Worm (Caenorhabditis elegans): Measurements from ENCODE around the gene swsn-7.

The swsn-7 gene

ce11 chrII:8037863-8038262 lies 10.3 kb upstream of the swsn-7 start, which contains the start of gene C08B11.9:
TSS of gene C08B11.9 (minus strand) at chrII:8038169.
- no peak for TF ChIP-seq lin-13 (tag; optimal IDR thresholded peaks at IDR 0.05)
- TF ChIP-seq ces-1 (GFP tag; optimal IDR thresholded peaks at IDR 0.05), result no peak
- TF ChIP-seq nhr-2 (tag; optimal IDR thresholded peaks at IDR 0.05), result no peak
- no peak for TF ChIP-seq mls-2 (tag; optimal IDR thresholded peaks at IDR 0.05)
- no peak for TF ChIP-seq nhr-237 (tag; optimal IDR thresholded peaks at IDR 0.05)
- no peak for TF ChIP-seq sptf-1 (tag; optimal IDR thresholded peaks at IDR 0.05)
- no peak for TF ChIP-seq unc-62 (GFP tag; optimal IDR thresholded peaks at IDR 0.05)
- no peak for TF ChIP-seq zip-8 (tag; optimal IDR thresholded peaks at IDR 0.05)
- TF ChIP-seq pha-4 (tag; optimal IDR thresholded peaks at IDR 0.05), result no peak
- TF ChIP-seq nhr-28 (tag; optimal IDR thresholded peaks at IDR 0.05), result no peak
- no peak for TF ChIP-seq nhr-76 (tag; optimal IDR thresholded peaks at IDR 0.05)
- TF ChIP-seq drap-1 (GFP tag; optimal IDR thresholded peaks at IDR 0.05), result no peak
- no peak for TF ChIP-seq nhr-12 (tag; optimal IDR thresholded peaks at IDR 0.05)
- no peak for TF ChIP-seq ceh-83 (GFP tag; optimal IDR thresholded peaks at IDR 0.05)
- TF ChIP-seq cnd-1 (tag; optimal IDR thresholded peaks at IDR 0.05), result no peak
- no peak for TF ChIP-seq elt-1 (tag; optimal IDR thresholded peaks at IDR 0.05; ENCODE audit: borderline replicate concordance, insufficient read depth)
- no peak for TF ChIP-seq ceh-39 (tag; optimal IDR thresholded peaks at IDR 0.05)
- TF ChIP-seq ztf-11 (tag; optimal IDR thresholded peaks at IDR 0.05), result no peak
- TF ChIP-seq mab-5 (tag; optimal IDR thresholded peaks at IDR 0.05), result no peak
- no peak for TF ChIP-seq mep-1 (tag; optimal IDR thresholded peaks at IDR 0.05)

- no peak for TF ChIP-seq lin-32 (GFP tag; optimal IDR thresholded peaks at IDR 0.05)
- no peak for TF ChIP-seq nhr-12 (tag; optimal IDR thresholded peaks at IDR 0.05)
- TF ChIP-seq mls-2 (tag; optimal IDR thresholded peaks at IDR 0.05), result no peak
- TF ChIP-seq lin-13 (tag; optimal IDR thresholded peaks at IDR 0.05), result no peak
- no peak for TF ChIP-seq ceh-83 (GFP tag; optimal IDR thresholded peaks at IDR 0.05)
- no peak for TF ChIP-seq ces-1 (GFP tag; optimal IDR thresholded peaks at IDR 0.05)
- no peak for TF ChIP-seq sptf-1 (tag; optimal IDR thresholded peaks at IDR 0.05)
- no peak for TF ChIP-seq unc-120 (tag; optimal IDR thresholded peaks at IDR 0.05; ENCODE audit: poor library complexity, severe bottlenecking)
- no peak for TF ChIP-seq blmp-1 (tag; optimal IDR thresholded peaks at IDR 0.05)
- TF ChIP-seq nhr-237 (tag; optimal IDR thresholded peaks at IDR 0.05), result no peak
- TF ChIP-seq snpc-4 (tag; optimal IDR thresholded peaks at IDR 0.05), result no peak
- no peak for TF ChIP-seq unc-62 (GFP tag; optimal IDR thresholded peaks at IDR 0.05)
- no peak for TF ChIP-seq lsy-2 (tag; optimal IDR thresholded peaks at IDR 0.05)
- TF ChIP-seq flh-1 (GFP tag; optimal IDR thresholded peaks at IDR 0.05), result no peak
- TF ChIP-seq ztf-11 (tag; optimal IDR thresholded peaks at IDR 0.05), result no peak
- no peak for TF ChIP-seq elt-3 (tag; optimal IDR thresholded peaks at IDR 0.05)
- no peak for TF ChIP-seq ham-2 (GFP tag; optimal IDR thresholded peaks at IDR 0.05)
These were observed 9.7 kb upstream of the swsn-7 start, which contains the start of gene arp-6 for ce11 chrII:8037246-8037645. TSS of gene arp-6 (minus strand) at chrII:8037346.

ce11 chrII:8035667-8036066 lies 8.1 kb upstream of the swsn-7 start, which contains the start of gene sap-49:
TSS of gene sap-49 (minus strand) at chrII:8035767.
- no peak for TF ChIP-seq nhr-237 (tag; optimal IDR thresholded peaks at IDR 0.05)
- no peak for TF ChIP-seq nhr-28 (tag; optimal IDR thresholded peaks at IDR 0.05)
- TF ChIP-seq sptf-1 (tag; optimal IDR thresholded peaks at IDR 0.05), result no peak
- no peak for TF ChIP-seq cnd-1 (tag; optimal IDR thresholded peaks at IDR 0.05)
- TF ChIP-seq ceh-83 (GFP tag; optimal IDR thresholded peaks at IDR 0.05), result no peak
- no peak for TF ChIP-seq mab-5 (tag; optimal IDR thresholded peaks at IDR 0.05)
- no peak for TF ChIP-seq mep-1 (tag; optimal IDR thresholded peaks at IDR 0.05)
- TF ChIP-seq drap-1 (GFP tag; optimal IDR thresholded peaks at IDR 0.05), result no peak
- no peak for TF ChIP-seq M03D4.4 (tag; optimal IDR thresholded peaks at IDR 0.05)
- TF ChIP-seq pha-4 (tag; optimal IDR thresholded peaks at IDR 0.05), result no peak
- TF ChIP-seq hlh-1 (tag; optimal IDR thresholded peaks at IDR 0.05), result no peak
- TF ChIP-seq ces-1 (GFP tag; optimal IDR thresholded peaks at IDR 0.05), result no peak
- no peak for TF ChIP-seq bed-3 (GFP tag; optimal IDR thresholded peaks at IDR 0.05)

ce11 chrII:8034617-8035016 lies 7.1 kb upstream of the swsn-7 start:
- TF ChIP-seq mab-5 (tag; optimal IDR thresholded peaks at IDR 0.05) (no peak), drap-1 (GFP tag; optimal IDR thresholded peaks at IDR 0.05) (no peak), elt-3 (tag; optimal IDR thresholded peaks at IDR 0.05) (no peak), blmp-1 (tag; optimal IDR thresholded peaks at IDR 0.05) (no peak)

- TF ChIP-seq hlh-1 (tag; optimal IDR thresholded peaks at IDR 0.05) (no peak), ceh-83 (GFP tag; optimal IDR thresholded peaks at IDR 0.05) (peak; percentile 7)
These were observed 6.4 kb upstream of the swsn-7 start for ce11 chrII:8034008-8034407.

Data from whole organism, mixed stage, embryonic.